Worm (Caenorhabditis elegans) whole organism, young adult: ENCODE data around the gene T04H1.12.

ENCODE experiments used
- F23B12.7 ChIP-seq: sonication (generic microtip); optimal IDR thresholded peaks from 2 replicates; lab custom pipeline; 2017; ENCODE audit warnings: missing genetic modification characterization, mild to moderate bottlenecking, missing compliant biosample characterization, antibody characterized with exemption, moderate library complexity; ENCODE audit not compliant: insufficient read depth
- bed-2 ChIP-seq: fragments of 200-800 bp; sonication (Bioruptor generic); IDR thresholded peaks from 2 replicates; pipeline ENCODE4 v1.3.6; 2022; ENCODE audit warnings: missing genetic modification reagents, missing genetic modification characterization, missing compliant biosample characterization
- die-1 ChIP-seq: sonication (generic microtip); optimal IDR thresholded peaks from 2 replicates; lab custom pipeline; 2016; ENCODE audit warnings: missing genotype, mild to moderate bottlenecking, missing genetic modification characterization, missing compliant biosample characterization
- nhr-27 ChIP-seq: fragments of 200-800 bp; sonication (Bioruptor generic); optimal IDR thresholded peaks from 2 replicates; lab custom pipeline; 2018; ENCODE audit warnings: mild to moderate bottlenecking, missing genetic modification characterization, moderate library complexity, missing compliant biosample characterization

ce11 chrV:12263723-12264122, 8.3 kb downstream of the T04H1.12 start, which contains the start of gene ssp-35:
- no peak for TF ChIP-seq bed-2 (GFP tag; lab: Robert Waterston, UW)
- TF ChIP-seq F23B12.7 (tag; lab: Kevin White, UChicago): no peak
- no peak for TF ChIP-seq nhr-27
- no peak for TF ChIP-seq die-1
